Fruit fly (Drosophila melanogaster) Kc167 (cell line): ENCODE data around the gene CG8209.

Experiments used
- Myc ChIP-seq: fragments of >200 bp; optimal IDR thresholded peaks from 2 replicates; lab custom pipeline; 2017; ENCODE audit warnings: missing external identifiers
- Sin3A ChIP-seq: fragments of >200 bp; optimal IDR thresholded peaks from 2 replicates; lab custom pipeline; 2018; ENCODE audit warnings: missing external identifiers
- h ChIP-seq: fragments of >200 bp; optimal IDR thresholded peaks from 3 replicates; lab custom pipeline; 2018; ENCODE audit warnings: missing external identifiers
- insv ChIP-seq: fragments of >200 bp; optimal IDR thresholded peaks from 3 replicates; lab custom pipeline; 2018; ENCODE audit warnings: missing external identifiers
- psq ChIP-seq: fragments of >200 bp; optimal IDR thresholded peaks from 2 replicates; lab custom pipeline; 2017; ENCODE audit warnings: missing external identifiers
- ttk ChIP-seq: sonication (Bioruptor generic); optimal IDR thresholded peaks from 2 replicates; lab custom pipeline; 2017; ENCODE audit warnings: missing external identifiers

CG8209 gene

DNA sequence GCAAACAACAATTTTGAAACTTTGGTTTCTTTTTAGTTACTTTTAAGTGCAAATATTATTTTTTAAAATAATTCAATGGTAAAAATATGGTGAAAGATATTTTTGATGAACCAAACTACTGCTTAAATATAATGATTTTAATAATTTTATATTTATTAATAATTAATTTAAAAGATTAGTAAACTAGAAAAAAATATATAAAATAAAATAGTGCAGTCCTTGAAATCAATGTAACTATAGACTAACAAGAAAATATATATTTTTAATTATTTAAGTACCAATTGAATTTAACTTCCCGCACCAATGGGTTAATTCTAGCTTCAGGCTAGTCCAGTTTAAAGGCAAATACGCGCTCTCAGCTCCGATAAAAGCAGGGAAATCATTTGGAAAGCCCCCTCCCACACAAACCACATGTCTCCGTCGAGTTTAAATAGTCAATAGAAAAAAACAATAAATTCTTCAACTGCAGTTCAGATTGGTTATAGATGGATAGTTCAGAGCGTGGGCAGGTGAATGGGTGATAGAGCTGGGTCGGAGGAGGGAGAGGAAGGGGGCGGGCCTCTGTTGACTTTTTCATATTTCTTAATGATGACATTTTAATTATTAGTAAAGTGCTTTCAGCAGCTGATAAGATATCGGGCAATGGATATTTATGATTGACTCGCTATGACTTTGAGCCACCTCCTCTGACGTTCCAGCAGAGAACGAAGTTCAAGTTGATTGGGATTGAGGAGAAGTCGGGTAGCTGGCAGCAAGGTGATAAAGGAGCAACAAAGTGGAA is 14.0 kb upstream of the CG8209 start:
- TF ChIP-seq psq, result no peak
- no peak for TF ChIP-seq insv (lab: Kevin White, UChicago)
- no peak for TF ChIP-seq Sin3A (lab: Kevin White, UChicago)
- no peak for TF ChIP-seq ttk
- no peak for TF ChIP-seq Myc (lab: Kevin White, UChicago)
- TF ChIP-seq h, result no peak

DNA sequence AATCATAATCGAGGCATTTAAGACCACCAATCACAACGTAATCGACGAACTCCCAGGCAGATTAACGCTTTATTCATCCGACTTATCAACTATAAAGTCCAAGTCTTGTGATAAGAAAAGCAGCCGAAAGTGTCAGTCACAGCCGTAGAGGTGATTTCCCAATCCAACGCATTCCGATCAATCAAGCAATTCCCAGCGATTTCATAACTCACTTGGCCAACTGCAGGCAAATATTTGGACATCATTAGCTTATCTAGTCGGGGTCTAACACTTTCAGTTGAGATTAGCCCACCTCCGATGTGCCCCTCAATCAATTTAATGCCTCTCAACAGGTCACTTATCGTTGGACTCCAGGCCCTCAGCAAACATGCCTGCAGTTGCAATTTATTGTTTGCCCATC is 13.2 kb upstream of the CG8209 start:
- TF ChIP-seq ttk, result no peak
- no peak for TF ChIP-seq h
- no peak for TF ChIP-seq Myc (lab: Kevin White, UChicago)
- TF ChIP-seq insv (lab: Kevin White, UChicago), result no peak
- no peak for TF ChIP-seq psq

DNA sequence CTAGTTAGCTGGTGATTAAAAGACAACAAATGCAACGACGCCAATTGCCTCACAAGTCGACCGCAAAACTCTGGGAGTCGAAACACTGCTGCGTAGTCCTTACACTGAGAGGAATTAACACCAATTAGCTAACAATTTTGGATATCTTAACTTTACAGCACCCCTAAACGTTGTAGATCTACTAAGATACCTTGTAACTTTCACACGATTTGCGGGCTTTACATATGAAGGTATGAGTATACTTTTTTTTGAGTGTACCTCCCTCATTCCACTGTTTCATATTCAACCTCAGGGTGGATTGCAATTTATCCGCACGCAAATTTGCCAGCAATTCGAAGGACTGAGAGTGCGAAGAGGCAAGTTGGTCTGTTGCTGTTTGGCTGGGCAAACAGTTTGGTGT is 12.7 kb upstream of the CG8209 start:
- TF ChIP-seq Sin3A (lab: Kevin White, UChicago) (no peak), Myc (lab: Kevin White, UChicago) (no peak), h (no peak), insv (lab: Kevin White, UChicago) (no peak), psq (no peak), ttk (no peak)

DNA sequence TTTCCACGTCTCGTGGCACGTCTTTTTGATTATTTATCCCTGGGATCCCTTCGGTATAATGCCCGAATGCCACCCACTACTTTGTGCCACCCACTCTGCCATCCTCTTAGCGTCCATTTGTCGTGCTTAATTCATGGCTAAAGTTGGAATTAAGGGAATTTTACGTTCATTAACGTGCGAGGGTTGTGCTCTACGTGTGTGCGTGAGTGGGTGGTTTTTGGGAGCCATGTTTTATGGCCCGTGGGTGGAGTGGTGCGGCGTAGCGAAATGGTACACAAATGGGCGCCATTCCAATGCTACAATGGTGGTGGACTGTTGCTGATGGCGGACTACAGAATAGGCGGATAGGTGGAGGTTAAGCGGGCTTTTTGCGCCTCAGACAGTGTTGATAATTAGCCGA is 9.0 kb upstream of the CG8209 start:
- no peak for TF ChIP-seq ttk
- TF ChIP-seq insv (lab: Kevin White, UChicago), result no peak
- no peak for TF ChIP-seq h
- TF ChIP-seq Sin3A (lab: Kevin White, UChicago), result no peak
- no peak for TF ChIP-seq psq
- no peak for TF ChIP-seq Myc (lab: Kevin White, UChicago)

DNA sequence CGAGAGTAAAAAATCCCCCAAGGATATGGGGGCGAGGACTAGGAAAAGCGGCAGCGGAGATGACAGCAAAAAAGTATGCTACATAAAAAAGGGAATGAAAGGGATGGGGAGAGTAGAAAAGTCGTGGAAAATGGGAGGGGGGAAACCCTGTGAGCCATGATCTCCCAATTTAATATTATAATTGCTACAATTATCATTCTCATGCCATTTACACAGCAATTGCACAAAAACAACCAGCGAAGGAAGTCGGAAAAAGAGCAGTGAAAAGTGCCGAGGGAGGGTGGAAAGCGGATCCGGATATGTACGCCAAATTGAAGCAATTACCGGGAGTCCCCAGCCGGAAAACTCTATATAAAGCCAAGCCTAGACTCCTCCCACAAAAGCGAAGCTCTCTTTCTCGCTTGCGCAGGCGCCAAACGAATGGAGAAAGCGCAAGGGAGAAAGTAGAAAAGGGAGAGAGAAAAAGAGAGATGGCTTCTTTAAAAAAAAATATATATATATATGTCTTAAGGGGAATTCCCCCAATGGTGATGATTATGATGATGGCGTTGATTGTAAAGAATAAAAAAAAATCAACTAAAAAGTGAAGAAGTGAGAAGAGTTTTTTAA is 7.7 kb upstream of the CG8209 start:
- TF ChIP-seq Sin3A (lab: Kevin White, UChicago), result no peak
- TF ChIP-seq Myc (lab: Kevin White, UChicago), result no peak
- no peak for TF ChIP-seq h
- TF ChIP-seq ttk, result no peak
- no peak for TF ChIP-seq insv (lab: Kevin White, UChicago)
- TF ChIP-seq psq, result no peak

DNA sequence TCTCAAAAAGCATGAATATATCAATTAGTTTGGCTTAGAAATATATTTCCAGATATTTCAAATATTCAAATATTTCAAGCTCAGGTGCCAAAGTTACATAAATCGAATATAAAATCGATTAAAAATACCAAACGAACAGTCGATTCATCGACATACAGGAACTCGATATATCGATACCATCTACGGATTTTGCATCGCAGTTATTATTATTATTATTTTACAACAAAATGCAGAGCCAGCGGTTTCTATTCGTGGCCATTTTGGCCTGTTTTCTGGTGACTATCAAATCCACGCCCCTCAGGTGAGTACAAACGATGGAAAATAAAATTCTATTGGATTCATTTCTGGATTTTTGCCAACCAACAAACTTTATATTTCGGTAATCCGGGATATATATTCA is 5.8 kb upstream of the CG8209 start, which contains the start of gene RNaseX25:
RNaseX25 (plus strand) TSS at position 147 of the 400 bp plus-strand sequence.
- TF ChIP-seq insv (lab: Kevin White, UChicago), result no peak
- no peak for TF ChIP-seq psq
- no peak for TF ChIP-seq h
- TF ChIP-seq Myc (lab: Kevin White, UChicago), result no peak
- TF ChIP-seq Sin3A (lab: Kevin White, UChicago), result no peak
- no peak for TF ChIP-seq ttk

DNA sequence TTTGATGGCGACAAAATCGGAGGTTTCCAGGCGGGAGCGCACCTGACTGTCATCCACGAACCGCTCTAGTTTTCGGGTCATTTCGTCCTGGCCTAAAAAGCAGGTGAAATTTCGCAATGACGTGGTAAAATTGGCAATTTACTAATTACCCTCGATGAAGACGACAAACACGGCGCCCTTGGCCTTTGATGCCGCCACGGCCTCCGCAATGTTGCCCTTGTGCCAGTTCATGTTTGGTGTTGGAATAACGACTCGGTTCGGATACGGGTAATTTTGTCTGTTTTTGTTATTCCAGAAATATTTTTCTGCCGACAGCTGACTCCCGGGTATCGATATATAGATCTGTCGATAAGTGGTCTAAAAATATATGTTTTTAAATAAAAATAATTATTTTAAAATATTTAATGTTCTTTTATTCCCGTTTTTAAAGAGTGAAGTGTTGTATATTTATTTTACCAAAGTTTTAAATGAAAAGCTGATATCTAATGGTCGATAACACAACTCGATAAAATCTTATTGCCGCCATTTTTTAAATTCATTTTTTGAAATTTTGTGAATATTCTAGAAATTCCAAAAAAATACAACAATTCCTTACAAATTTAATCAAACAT is 1.4 kb upstream of the CG8209 start, which contains the start of gene CG8042:
CG8042 (minus strand) TSS at position 321 of the 611 bp plus-strand sequence.
- TF ChIP-seq Myc (lab: Kevin White, UChicago) (no peak), h (no peak), psq (no peak), ttk (no peak), Sin3A (lab: Kevin White, UChicago) (no peak), insv (lab: Kevin White, UChicago) (no peak)

DNA sequence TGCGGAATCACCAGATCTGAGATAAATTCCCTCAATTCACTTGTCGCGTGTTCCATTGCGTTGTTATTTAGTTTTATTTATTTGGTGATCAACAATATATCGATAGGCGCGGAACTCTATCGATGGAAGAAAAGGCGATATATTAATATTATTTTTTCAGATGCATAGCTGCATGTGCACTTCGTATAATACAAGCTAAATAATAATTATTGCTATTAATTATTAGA is 2.3 kb downstream of the CG8209 start, which contains the start of gene Pop4:
Pop4 (minus strand) TSS at position 101 of the 227 bp plus-strand sequence.
- TF ChIP-seq Sin3A (lab: Kevin White, UChicago) (no peak), ttk (no peak), h (no peak), insv (lab: Kevin White, UChicago) (no peak), Myc (lab: Kevin White, UChicago) (no peak)

DNA sequence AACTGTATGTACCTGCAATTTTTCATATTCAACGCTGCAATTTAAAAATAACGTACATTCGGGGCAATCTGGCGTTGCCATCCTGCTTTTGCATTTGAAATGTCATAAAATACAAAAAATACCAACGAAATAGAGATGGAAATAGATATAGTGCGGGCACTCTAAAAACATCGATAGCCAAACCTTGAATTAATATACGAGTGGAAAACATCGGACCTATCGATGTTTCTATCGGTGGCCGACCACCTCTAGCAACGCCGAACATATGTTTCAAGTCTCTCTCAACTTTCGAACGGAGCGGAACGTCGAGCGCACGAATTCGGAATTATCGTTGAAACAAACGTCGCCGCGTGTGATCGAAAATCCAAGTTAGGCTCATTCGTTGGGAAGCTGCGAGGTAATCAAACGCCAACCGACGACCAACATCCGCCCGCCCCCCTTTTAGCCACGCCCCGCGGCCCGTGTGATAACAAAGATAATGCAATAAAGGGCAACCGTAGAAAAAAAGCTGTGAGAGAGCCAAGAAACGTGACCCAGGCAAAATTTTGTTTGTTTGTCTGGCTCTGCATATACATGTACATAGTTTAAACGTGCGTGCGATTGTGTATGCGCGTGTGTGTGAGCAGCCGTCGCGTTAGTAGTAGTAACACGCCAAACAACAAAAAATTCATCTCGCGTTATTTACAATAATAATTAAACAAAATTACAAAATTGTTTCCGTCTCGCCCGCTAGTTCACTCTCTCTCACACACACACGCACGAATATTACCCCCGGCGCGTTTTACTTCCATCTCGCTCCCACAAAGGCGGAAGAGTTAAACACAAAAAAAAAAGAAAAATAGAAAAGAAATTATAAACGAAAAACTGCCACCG is 2.8 kb downstream of the CG8209 start, which contains the start of gene nmo:
nmo (plus strand) TSS at position 270 of the 873 bp plus-strand sequence.
- TF ChIP-seq Myc (lab: Kevin White, UChicago) (no peak), h (no peak), psq (no peak), ttk (no peak), Sin3A (lab: Kevin White, UChicago) (no peak), insv (lab: Kevin White, UChicago) (no peak)

DNA sequence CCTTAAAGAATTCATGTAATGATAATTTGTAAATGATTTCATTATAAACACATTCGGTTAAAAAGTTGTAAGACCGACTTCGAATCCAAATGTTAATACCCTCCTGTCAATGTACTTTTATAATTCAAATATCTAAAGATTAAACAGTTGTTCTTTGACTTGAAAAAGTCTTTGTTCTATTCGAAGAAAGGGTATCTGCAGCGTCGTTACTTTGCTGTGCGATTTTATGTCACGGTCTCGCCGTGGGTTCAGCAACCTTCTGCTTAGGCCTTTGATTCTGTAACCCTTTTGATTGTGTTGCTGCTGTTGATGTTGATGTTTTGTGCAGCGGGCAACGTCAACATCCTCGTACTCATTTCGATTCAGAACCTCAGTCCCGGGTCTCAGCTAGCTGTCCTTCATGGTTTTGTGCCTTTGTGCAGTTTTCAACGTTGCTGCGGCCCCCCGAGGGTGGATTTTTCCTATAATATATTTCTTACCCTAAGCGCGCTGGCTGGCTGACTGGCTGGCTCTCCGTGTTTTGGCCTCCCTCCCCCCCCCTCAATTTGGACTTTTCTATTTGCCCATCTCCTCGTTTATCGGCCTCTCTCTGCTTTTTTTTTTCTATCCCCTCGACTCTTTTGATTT is 5.1 kb downstream of the CG8209 start:
- no peak for TF ChIP-seq h
- TF ChIP-seq Myc (lab: Kevin White, UChicago), result no peak
- TF ChIP-seq insv (lab: Kevin White, UChicago), result no peak
- no peak for TF ChIP-seq ttk
- no peak for TF ChIP-seq psq
- no peak for TF ChIP-seq Sin3A (lab: Kevin White, UChicago)

DNA sequence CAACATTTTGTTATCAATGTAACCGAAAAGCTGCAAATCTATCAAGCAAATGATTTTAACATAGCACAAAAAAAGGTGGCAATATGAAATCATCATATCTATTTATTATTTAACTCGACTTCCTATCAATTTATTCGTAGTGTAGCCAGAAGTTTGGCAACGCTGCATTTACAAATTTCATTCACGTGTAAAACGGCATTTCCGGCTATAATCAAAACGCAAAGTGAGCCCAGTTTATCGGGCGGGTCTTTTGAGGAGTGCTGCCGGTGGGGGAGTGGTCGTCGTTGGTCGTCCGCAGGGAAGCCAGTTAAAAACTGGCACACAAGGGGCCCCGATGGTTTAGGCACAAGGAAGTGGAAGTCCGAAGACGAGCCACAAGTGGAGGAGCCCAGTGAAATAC is 5.8 kb downstream of the CG8209 start:
- no peak for TF ChIP-seq insv (lab: Kevin White, UChicago)
- TF ChIP-seq h, result no peak
- no peak for TF ChIP-seq Sin3A (lab: Kevin White, UChicago)
- no peak for TF ChIP-seq psq
- no peak for TF ChIP-seq ttk
- TF ChIP-seq Myc (lab: Kevin White, UChicago), result no peak
